Worm (Caenorhabditis elegans): ENCODE measurements around the gene ZK550.6.

DNA sequence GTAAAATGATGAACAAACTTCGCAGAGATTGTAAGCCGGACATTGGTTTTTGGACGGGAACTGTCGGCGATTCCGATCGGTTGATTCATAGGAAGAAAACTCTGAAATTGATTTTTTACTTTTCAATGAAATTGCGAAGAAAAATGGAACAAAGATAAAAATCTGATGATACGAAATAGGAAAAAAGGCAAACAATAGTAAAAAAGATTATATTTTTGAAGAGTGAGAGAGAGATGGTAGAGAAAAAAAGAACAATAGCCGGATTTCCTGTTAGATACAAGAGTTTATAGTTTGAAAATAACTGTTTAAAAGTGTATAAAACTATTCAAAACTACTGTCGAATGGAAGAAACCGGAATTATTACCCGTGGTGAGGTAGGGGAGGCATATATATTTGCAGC, 21.8 kb upstream of the ZK550.6 start, which contains the start of gene nra-1:
- TF ChIP-seq lsy-12 (tag; optimal IDR thresholded peaks at IDR 0.05) (no peak), ceh-82 (tag; optimal IDR thresholded peaks at IDR 0.05) (no peak), pqm-1 (tag; optimal IDR thresholded peaks at IDR 0.05) (no peak), nhr-11 (tag; optimal IDR thresholded peaks at IDR 0.05) (no peak), nhr-25 (tag; optimal IDR thresholded peaks at IDR 0.05) (no peak), mdl-1 (tag; optimal IDR thresholded peaks at IDR 0.05) (no peak), ZK546.5 (tag; optimal IDR thresholded peaks at IDR 0.05) (no peak), nhr-237 (tag; optimal IDR thresholded peaks at IDR 0.05) (no peak)

Measured in whole organism, L3 larva.